Worm (Caenorhabditis elegans): Measurements from ENCODE around the gene tbx-2.

DNA sequence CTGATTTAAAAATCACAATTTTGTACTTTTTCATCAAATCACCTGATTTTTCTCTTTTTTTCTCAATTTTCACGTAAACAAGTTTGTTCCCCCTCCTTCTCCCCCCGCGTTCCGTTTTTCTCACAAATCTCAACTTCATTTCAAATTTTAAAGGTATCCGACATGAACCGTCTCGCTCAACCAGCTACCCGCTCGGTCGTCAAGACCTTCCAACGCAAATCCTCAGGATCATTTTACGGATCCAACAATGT lies 54.6 kb downstream of the tbx-2 start, which contains the start of gene cox-6A:
- no peak for TF ChIP-seq W03F9.2 (tag; optimal IDR thresholded peaks at IDR 0.05)
- TF ChIP-seq dao-5 (tag; optimal IDR thresholded peaks at IDR 0.05): no peak

Data from whole organism, L4/young adult.